Worm (Caenorhabditis elegans) whole organism, L2 larva: ENCODE measurements around the gene D1005.10.

Experiments used
- ZK546.5 ChIP-seq: sonication (generic microtip); optimal IDR thresholded peaks from 2 replicates; lab custom pipeline; 2017; ENCODE audit warnings: missing biosample characterization, missing genetic modification characterization
- fos-1 ChIP-seq: fragments of 150-350 bp; optimal IDR thresholded peaks from 2 replicates; lab custom pipeline; 2014; ENCODE audit warnings: missing biosample characterization, missing genetic modification characterization
- mdl-1 ChIP-seq, 2 experiments: fragments of 150-350 bp in 1 of 2; sonication (generic microtip) in 1 of 2; optimal IDR thresholded peaks; 2 replicates each; lab custom pipeline; 2017; ENCODE audit warnings: missing biosample characterization in 2 of 2, missing genetic modification characterization in 2 of 2
- nhr-11 ChIP-seq: fragments of 150-350 bp; optimal IDR thresholded peaks from 2 replicates; lab custom pipeline; 2014; ENCODE audit warnings: missing biosample characterization, missing genetic modification characterization
- nhr-129 ChIP-seq: fragments of 150-350 bp; optimal IDR thresholded peaks from 2 replicates; lab custom pipeline; 2014; ENCODE audit warnings: missing biosample characterization, missing genetic modification characterization
- nhr-237 ChIP-seq: fragments of 150-350 bp; optimal IDR thresholded peaks from 2 replicates; lab custom pipeline; 2014; ENCODE audit warnings: missing biosample characterization, missing genetic modification characterization
- nhr-6 ChIP-seq: fragments of 150-350 bp; optimal IDR thresholded peaks from 2 replicates; lab custom pipeline; 2014; ENCODE audit warnings: missing biosample characterization, missing genetic modification characterization
- sem-4 ChIP-seq: fragments of 150-350 bp; optimal IDR thresholded peaks from 2 replicates; lab custom pipeline; 2014; ENCODE audit warnings: missing biosample characterization, missing genetic modification reagents, missing genetic modification characterization
- unc-62 ChIP-seq: fragments of 150-350 bp; optimal IDR thresholded peaks from 2 replicates; lab custom pipeline; 2014; ENCODE audit warnings: missing biosample characterization, missing genetic modification reagents, missing genetic modification characterization

DNA sequence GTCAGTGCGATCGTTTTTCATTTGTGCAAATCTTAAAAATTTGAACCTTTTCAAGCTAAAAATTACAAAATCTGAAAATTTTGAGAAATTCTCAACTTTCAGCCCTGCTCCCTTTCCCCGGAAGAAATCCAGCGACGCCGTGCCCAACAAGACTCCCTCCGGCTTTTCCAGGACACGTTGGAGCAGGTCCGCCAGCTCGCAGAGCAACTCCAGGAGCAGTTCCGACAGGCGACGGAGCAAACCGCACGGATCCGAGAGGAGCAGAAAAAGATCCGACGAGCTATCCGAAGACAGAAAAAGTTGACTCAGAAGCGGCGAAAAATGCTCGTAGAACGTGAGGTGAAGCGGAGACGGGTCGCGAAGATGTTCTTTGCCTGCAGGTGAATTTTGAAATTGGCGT is 34.7 kb downstream of the D1005.10 start:
- TF ChIP-seq ZK546.5 (tag; lab: Kevin White, UChicago) (no peak), mdl-1 (tag; optimal IDR thresholded peaks at IDR 0.05; lab: Kevin White, UChicago) (no peak), nhr-129 (no peak), nhr-11 (tag; lab: Kevin White, UChicago) (no peak), nhr-237 (tag; lab: Kevin White, UChicago) (no peak), fos-1 (tag; lab: Kevin White, UChicago) (no peak), sem-4 (tag; lab: Kevin White, UChicago) (no peak), nhr-6 (tag; lab: Kevin White, UChicago) (no peak), unc-62 (GFP tag; lab: Kevin White, UChicago) (no peak)
